Worm (Caenorhabditis elegans): Measurements from ENCODE around the gene mrpl-41.
A peak's percentile ranks its signal among the peaks of the same experiment; 100 is the strongest.

The mrpl-41 gene

ce11 chrII:257519-257918, 31.2 kb upstream of the mrpl-41 start, which contains the start of gene cat-2:
Gene cat-2 (plus strand): TSS chrII:257819.
- TF ChIP-seq ceh-83 (GFP tag; optimal IDR thresholded peaks at IDR 0.05), result no peak
- TF ChIP-seq lsy-2 (tag; optimal IDR thresholded peaks at IDR 0.05), result no peak
- TF ChIP-seq unc-120 (tag; optimal IDR thresholded peaks at IDR 0.05; ENCODE audit: poor library complexity, severe bottlenecking), result no peak
- TF ChIP-seq drap-1 (GFP tag; optimal IDR thresholded peaks at IDR 0.05), result no peak
- no peak for TF ChIP-seq pha-4 (tag; optimal IDR thresholded peaks at IDR 0.05)
- no peak for TF ChIP-seq zip-8 (tag; optimal IDR thresholded peaks at IDR 0.05)
- TF ChIP-seq nhr-237 (tag; optimal IDR thresholded peaks at IDR 0.05), result no peak
- TF ChIP-seq nhr-28 (tag; optimal IDR thresholded peaks at IDR 0.05), result no peak
- no peak for TF ChIP-seq snpc-4 (tag; optimal IDR thresholded peaks at IDR 0.05)
- TF ChIP-seq nhr-2 (tag; optimal IDR thresholded peaks at IDR 0.05), result no peak
- TF ChIP-seq ceh-39 (tag; optimal IDR thresholded peaks at IDR 0.05), result no peak
- TF ChIP-seq flh-1 (GFP tag; optimal IDR thresholded peaks at IDR 0.05), result no peak
- no peak for TF ChIP-seq elt-3 (tag; optimal IDR thresholded peaks at IDR 0.05)
- no peak for TF ChIP-seq nhr-76 (tag; optimal IDR thresholded peaks at IDR 0.05)
- TF ChIP-seq ham-2 (GFP tag; optimal IDR thresholded peaks at IDR 0.05), result no peak
- TF ChIP-seq ceh-43 (GFP tag; optimal IDR thresholded peaks at IDR 0.05), result no peak
- TF ChIP-seq lin-32 (GFP tag; optimal IDR thresholded peaks at IDR 0.05), result no peak
- no peak for TF ChIP-seq ztf-11 (tag; optimal IDR thresholded peaks at IDR 0.05)
- TF ChIP-seq lin-13 (tag; optimal IDR thresholded peaks at IDR 0.05), result no peak

ce11 chrII:263563-263962, 25.2 kb upstream of the mrpl-41 start, which contains the start of gene scc-2:
Gene scc-2 (minus strand): TSS chrII:263663.
- no peak for TF ChIP-seq blmp-1 (tag; optimal IDR thresholded peaks at IDR 0.05)
- TF ChIP-seq elt-3 (tag; optimal IDR thresholded peaks at IDR 0.05), result no peak
- TF ChIP-seq nhr-2 (tag; optimal IDR thresholded peaks at IDR 0.05), result no peak
- no peak for TF ChIP-seq mab-5 (tag; optimal IDR thresholded peaks at IDR 0.05)
- TF ChIP-seq M03D4.4 (tag; optimal IDR thresholded peaks at IDR 0.05), result no peak
- no peak for TF ChIP-seq drap-1 (GFP tag; optimal IDR thresholded peaks at IDR 0.05)
- TF ChIP-seq snpc-4 (tag; optimal IDR thresholded peaks at IDR 0.05), result no peak
- TF ChIP-seq mls-2 (tag; optimal IDR thresholded peaks at IDR 0.05), result no peak
- TF ChIP-seq bed-3 (GFP tag; optimal IDR thresholded peaks at IDR 0.05), result no peak
- no peak for TF ChIP-seq nhr-237 (tag; optimal IDR thresholded peaks at IDR 0.05)
- TF ChIP-seq zip-8 (tag; optimal IDR thresholded peaks at IDR 0.05), result no peak
- TF ChIP-seq sem-2 (GFP tag; optimal IDR thresholded peaks at IDR 0.05), result no peak
- no peak for TF ChIP-seq unc-39 (tag; optimal IDR thresholded peaks at IDR 0.05)
- no peak for TF ChIP-seq ztf-11 (tag; optimal IDR thresholded peaks at IDR 0.05)
- TF ChIP-seq ham-2 (GFP tag; optimal IDR thresholded peaks at IDR 0.05), result no peak
- TF ChIP-seq flh-1 (GFP tag; optimal IDR thresholded peaks at IDR 0.05), result no peak
- TF ChIP-seq ceh-83 (GFP tag; optimal IDR thresholded peaks at IDR 0.05), result no peak
- no peak for TF ChIP-seq lin-13 (tag; optimal IDR thresholded peaks at IDR 0.05)
- no peak for TF ChIP-seq ceh-43 (GFP tag; optimal IDR thresholded peaks at IDR 0.05)

ce11 chrII:264053-264452, 24.7 kb upstream of the mrpl-41 start, which contains the start of gene B0432.14:
Gene B0432.14 (plus strand): TSS chrII:264353.
- TF ChIP-seq M03D4.4 (tag; optimal IDR thresholded peaks at IDR 0.05) (no peak), elt-3 (tag; optimal IDR thresholded peaks at IDR 0.05) (no peak), zip-8 (tag; optimal IDR thresholded peaks at IDR 0.05) (no peak), mls-2 (tag; optimal IDR thresholded peaks at IDR 0.05) (no peak), mab-5 (tag; optimal IDR thresholded peaks at IDR 0.05) (no peak), tbx-8 (GFP tag; optimal IDR thresholded peaks at IDR 0.05) (no peak), nhr-2 (tag; optimal IDR thresholded peaks at IDR 0.05) (no peak), sem-2 (GFP tag; optimal IDR thresholded peaks at IDR 0.05) (no peak), unc-39 (tag; optimal IDR thresholded peaks at IDR 0.05) (no peak)

ce11 chrII:273872-274271, 14.9 kb upstream of the mrpl-41 start, which contains the start of gene B0432.7:
Gene B0432.7 (minus strand): TSS chrII:273972.
- TF ChIP-seq mls-2 (tag; optimal IDR thresholded peaks at IDR 0.05) (no peak), bed-3 (GFP tag; optimal IDR thresholded peaks at IDR 0.05) (no peak), zip-8 (tag; optimal IDR thresholded peaks at IDR 0.05) (no peak), elt-1 (tag; optimal IDR thresholded peaks at IDR 0.05; ENCODE audit: borderline replicate concordance, insufficient read depth) (no peak), nhr-2 (tag; optimal IDR thresholded peaks at IDR 0.05) (no peak), nhr-28 (tag; optimal IDR thresholded peaks at IDR 0.05) (no peak), ham-2 (GFP tag; optimal IDR thresholded peaks at IDR 0.05) (no peak), snpc-4 (tag; optimal IDR thresholded peaks at IDR 0.05) (no peak), drap-1 (GFP tag; optimal IDR thresholded peaks at IDR 0.05) (no peak), M03D4.4 (tag; optimal IDR thresholded peaks at IDR 0.05) (no peak), flh-1 (GFP tag; optimal IDR thresholded peaks at IDR 0.05) (no peak), nhr-12 (tag; optimal IDR thresholded peaks at IDR 0.05) (no peak), ceh-83 (GFP tag; optimal IDR thresholded peaks at IDR 0.05) (no peak)

ce11 chrII:278636-279035, 10.1 kb upstream of the mrpl-41 start, which contains the start of gene B0432.8:
Gene B0432.8 (minus strand): TSS chrII:278736.
- TF ChIP-seq zip-8 (tag; optimal IDR thresholded peaks at IDR 0.05) (peak; percentile 78), mab-5 (tag; optimal IDR thresholded peaks at IDR 0.05) (no peak)

Measured in whole organism, mixed stage, embryonic.